Worm (Caenorhabditis elegans) whole organism, young adult: ENCODE results near the gene sri-77.

Source experiments
- F39B2.1 ChIP-seq: fragments of 200-800 bp; sonication (Bioruptor generic); IDR thresholded peaks from 2 replicates; pipeline ENCODE4 v1.3.6; 2022; ENCODE audit warnings: missing genetic modification reagents, missing genetic modification characterization, missing compliant biosample characterization
- F55B11.4 ChIP-seq: sonication (generic microtip); optimal IDR thresholded peaks from 2 replicates; lab custom pipeline; 2016; ENCODE audit warnings: missing compliant biosample characterization, missing genetic modification characterization, borderline replicate concordance; ENCODE audit not compliant: insufficient read depth
- F57A8.1 ChIP-seq: fragments of 200-800 bp; sonication (Bioruptor generic); optimal IDR thresholded peaks from 2 replicates; lab custom pipeline; 2018; ENCODE audit warnings: mild to moderate bottlenecking, missing genetic modification characterization, moderate library complexity, missing compliant biosample characterization
- K11D2.4 ChIP-seq: fragments of 200-800 bp; sonication (Bioruptor generic); IDR thresholded peaks from 2 replicates; pipeline ENCODE4 v1.3.6; 2022; ENCODE audit warnings: missing genetic modification reagents, missing genetic modification characterization, missing compliant biosample characterization
- bed-1 ChIP-seq: fragments of 200-800 bp; sonication (Bioruptor generic); IDR thresholded peaks from 2 replicates; pipeline ENCODE4 v1.3.6; 2022; ENCODE audit warnings: missing genetic modification reagents, missing genetic modification characterization, missing compliant biosample characterization
- chd-7 ChIP-seq: sonication (generic microtip); optimal IDR thresholded peaks from 2 replicates; lab custom pipeline; 2016; ENCODE audit warnings: mild to moderate bottlenecking, missing genetic modification characterization, moderate library complexity, missing compliant biosample characterization
- efl-1 ChIP-seq: fragments of 150-350 bp; optimal IDR thresholded peaks from 2 replicates; lab custom pipeline; 2014; ENCODE audit warnings: missing biosample characterization, missing genetic modification reagents, missing genetic modification characterization
- lsy-27 ChIP-seq: sonication (generic microtip); optimal IDR thresholded peaks from 2 replicates; lab custom pipeline; 2017; ENCODE audit warnings: missing genetic modification characterization, mild to moderate bottlenecking, missing compliant biosample characterization, antibody characterized with exemption, missing genotype, borderline replicate concordance; ENCODE audit not compliant: insufficient read depth
- mes-4 ChIP-seq: sonication (generic microtip); optimal IDR thresholded peaks from 2 replicates; lab custom pipeline; 2016; ENCODE audit warnings: missing genotype, missing genetic modification characterization, missing compliant biosample characterization
- nhr-27 ChIP-seq: fragments of 200-800 bp; sonication (Bioruptor generic); optimal IDR thresholded peaks from 2 replicates; lab custom pipeline; 2018; ENCODE audit warnings: mild to moderate bottlenecking, missing genetic modification characterization, moderate library complexity, missing compliant biosample characterization
- snpc-3.4 ChIP-seq: sonication (generic microtip); optimal IDR thresholded peaks from 2 replicates; lab custom pipeline; 2017; ENCODE audit warnings: missing genetic modification characterization, mild to moderate bottlenecking, missing compliant biosample characterization, antibody characterized with exemption, moderate library complexity, missing genotype, missing genetic modification reagents
- zfh-2 ChIP-seq: fragments of 200-800 bp; sonication (Bioruptor generic); conservative IDR thresholded peaks from 2 replicates; pipeline ENCODE4 v1.3.6; 2022; ENCODE audit warnings: missing genetic modification reagents, missing genetic modification characterization, missing compliant biosample characterization

ce11 chrII:2564899-2565298, 40.3 kb downstream of the sri-77 start, which contains the start of gene usp-39:
- TF ChIP-seq mes-4 (tag; lab: Kevin White, UChicago) (no peak), F39B2.1 (GFP tag; lab: Robert Waterston, UW) (no peak), F57A8.1 (GFP tag; lab: Kevin White, UChicago) (no peak), lsy-27 (no peak), F55B11.4 (tag; lab: Kevin White, UChicago) (no peak), nhr-27 (tag; lab: Kevin White, UChicago) (no peak), chd-7 (tag; lab: Kevin White, UChicago) (no peak), zfh-2 (GFP tag; lab: Robert Waterston, UW) (no peak), K11D2.4 (GFP tag; lab: Robert Waterston, UW) (peak; percentile 54; the same call in 1 of the 2 replicates), snpc-3.4 (tag; lab: Kevin White, UChicago) (peak; percentile 59), efl-1 (GFP tag; lab: Kevin White, UChicago) (peak; percentile 55), bed-1 (GFP tag; lab: Robert Waterston, UW) (no peak)
